ENCODE assay signal across 2 worm cellular contexts in the genomic region with DNA sequence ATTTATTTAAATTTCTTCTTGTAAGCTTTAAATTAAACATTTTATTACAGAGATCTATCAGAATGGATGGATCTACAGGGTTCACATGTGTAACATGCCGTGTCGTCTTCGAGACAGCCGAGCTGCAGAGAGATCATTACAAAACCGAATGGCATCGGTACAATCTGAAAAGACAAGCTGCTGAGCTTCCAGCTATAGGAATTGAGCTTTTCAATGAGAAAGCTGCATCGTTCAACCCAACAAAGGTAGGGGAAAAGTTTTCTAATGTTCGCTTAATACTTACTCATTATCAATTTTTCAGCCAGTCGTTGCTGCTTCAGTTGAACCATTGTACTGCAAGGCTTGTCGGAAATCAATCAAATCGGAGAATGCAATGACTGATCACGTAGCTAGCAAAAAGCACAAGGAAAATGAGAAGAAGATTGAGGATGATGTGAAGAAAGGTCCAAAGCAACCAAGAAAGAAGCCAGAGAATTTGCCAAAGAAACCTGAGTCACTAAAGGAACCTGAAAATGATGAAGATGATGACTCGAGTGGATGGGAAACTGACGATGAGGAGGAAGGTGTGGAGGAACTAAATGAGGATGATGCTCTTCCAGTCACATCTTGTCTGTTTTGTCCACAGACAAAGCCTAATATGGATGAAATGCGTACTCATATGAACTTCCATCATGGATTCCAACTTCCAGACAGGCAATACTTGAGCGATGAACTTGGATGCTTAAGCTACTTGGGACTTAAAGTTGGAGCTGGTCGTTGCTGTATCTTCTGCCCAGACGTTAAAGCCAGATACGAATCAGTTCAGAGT.
TF ChIP-seq lines count a peak whose summit lies in the region.

A gene (plus strand): TSS at position 51 of the 808 bp plus-strand sequence.

TF ChIP-seq in whole organism, L4 larva, 104 proteins besides CTCF, POLR2A, EP300 and RAD21:
- TF ChIP-seq unc-62 (GFP tag; optimal IDR thresholded peaks at IDR 0.05 in 1 of 2; lab: Kevin White, UChicago) (peak in 1 of 2 experiments; percentile 91), unc-62 (tag; optimal IDR thresholded peaks at IDR 0.05; lab: Kevin White, UChicago) (no peak), ama-1 (optimal IDR thresholded peaks at IDR 0.05; lab: Kevin White, UChicago) (peak; percentile 14), Y5F2A.4 (GFP tag; optimal IDR thresholded peaks at IDR 0.05; lab: Kevin White, UChicago) (no peak)

TF ChIP-seq in whole organism, early embryonic, 17 proteins besides CTCF, POLR2A, EP300 and RAD21:
- TF ChIP-seq ama-1 (optimal IDR thresholded peaks at IDR 0.05; lab: Kevin White, UChicago) (peak; percentile 91), B0310.2 (tag; optimal IDR thresholded peaks at IDR 0.05; lab: Kevin White, UChicago) (no peak), tra-4 (tag; optimal IDR thresholded peaks at IDR 0.05; lab: Kevin White, UChicago) (no peak), tbx-37 (GFP tag; conservative IDR thresholded peaks at IDR 0.05; lab: Robert Waterston, UW) (no peak), tbx-11 (GFP tag; IDR thresholded peaks at IDR 0.05; lab: Robert Waterston, UW) (no peak)
